Worm (Caenorhabditis elegans): ENCODE results near the gene F46E10.3.

The F46E10.3 gene

ce11 chrV:6548309-6548708 lies 30.2 kb downstream of the F46E10.3 start:
- TF ChIP-seq gmeb-2 (tag; optimal IDR thresholded peaks at IDR 0.05), result no peak
- TF ChIP-seq T23F11.4 (GFP tag; optimal IDR thresholded peaks at IDR 0.05), result no peak
- TF ChIP-seq ceh-45 (GFP tag; IDR thresholded peaks at IDR 0.05), result no peak
- no peak for TF ChIP-seq unc-42 (tag; optimal IDR thresholded peaks at IDR 0.05)
- no peak for TF ChIP-seq sox-4 (tag; optimal IDR thresholded peaks at IDR 0.05)
- no peak for TF ChIP-seq elt-4 (tag; optimal IDR thresholded peaks at IDR 0.05)
- TF ChIP-seq zip-5 (tag; optimal IDR thresholded peaks at IDR 0.05), result no peak

ce11 chrV:6549148-6549547 lies 31.1 kb downstream of the F46E10.3 start, which contains the start of gene K04A8.20:
K04A8.20 (plus strand) TSS chrV:6549448.
- TF ChIP-seq pha-4 (tag; optimal IDR thresholded peaks at IDR 0.05) (no peak), pag-3 (tag; optimal IDR thresholded peaks at IDR 0.05; ENCODE audit: borderline replicate concordance) (no peak), mec-3 (tag; optimal IDR thresholded peaks at IDR 0.05; ENCODE audit: borderline replicate concordance) (no peak), C38D4.7 (GFP tag; optimal IDR thresholded peaks at IDR 0.05) (no peak), K02D7.2 (tag; optimal IDR thresholded peaks at IDR 0.05) (no peak), che-1 (tag; optimal IDR thresholded peaks at IDR 0.05) (no peak), hlh-13 (GFP tag; optimal IDR thresholded peaks at IDR 0.05) (no peak), ceh-31 (tag; optimal IDR thresholded peaks at IDR 0.05) (no peak), eyg-1 (tag; optimal IDR thresholded peaks at IDR 0.05) (no peak), ceh-2 (tag; optimal IDR thresholded peaks at IDR 0.05) (no peak), rnt-1 (tag; optimal IDR thresholded peaks at IDR 0.05) (no peak), elt-4 (tag; optimal IDR thresholded peaks at IDR 0.05) (no peak), nhr-11 (tag; optimal IDR thresholded peaks at IDR 0.05) (no peak)

ce11 chrV:6549871-6550270 lies 31.8 kb downstream of the F46E10.3 start, which contains the start of gene lipl-4:
lipl-4 (plus strand) TSS chrV:6550171.
- no peak for TF ChIP-seq pag-3 (tag; optimal IDR thresholded peaks at IDR 0.05; ENCODE audit: borderline replicate concordance)
- TF ChIP-seq ceh-6 (GFP tag; optimal IDR thresholded peaks at IDR 0.05), result no peak
- TF ChIP-seq zip-5 (tag; optimal IDR thresholded peaks at IDR 0.05), result no peak
- no peak for TF ChIP-seq pat-9 (tag; optimal IDR thresholded peaks at IDR 0.05)
- TF ChIP-seq unc-42 (tag; optimal IDR thresholded peaks at IDR 0.05), result no peak
- TF ChIP-seq sdc-2 (tag; optimal IDR thresholded peaks at IDR 0.05), result no peak
- no peak for TF ChIP-seq unc-86 (tag; optimal IDR thresholded peaks at IDR 0.05)
- no peak for TF ChIP-seq ets-4 (tag; optimal IDR thresholded peaks at IDR 0.05)
- no peak for TF ChIP-seq tbx-7 (tag; optimal IDR thresholded peaks at IDR 0.05)
- no peak for TF ChIP-seq ttx-3 (tag; optimal IDR thresholded peaks at IDR 0.05)
- no peak for TF ChIP-seq ztf-16 (tag; optimal IDR thresholded peaks at IDR 0.05)
- TF ChIP-seq nhr-11 (tag; optimal IDR thresholded peaks at IDR 0.05), result no peak
- no peak for TF ChIP-seq ceh-45 (GFP tag; IDR thresholded peaks at IDR 0.05)

- TF ChIP-seq elt-2 (tag; optimal IDR thresholded peaks at IDR 0.05), result peak; percentile 11
- TF ChIP-seq ceh-14 (tag; optimal IDR thresholded peaks at IDR 0.05), result no peak
Measured at ce11 chrV:6551707-6552390, 33.8 kb downstream of the F46E10.3 start, which contains the start of gene twk-10. twk-10 (plus strand) TSS chrV:6552340.

- no peak for TF ChIP-seq pha-2 (tag; optimal IDR thresholded peaks at IDR 0.05)
- TF ChIP-seq nhr-232 (tag; optimal IDR thresholded peaks at IDR 0.05), result no peak
- TF ChIP-seq pha-4 (tag; optimal IDR thresholded peaks at IDR 0.05), result no peak
- TF ChIP-seq ceh-45 (GFP tag; IDR thresholded peaks at IDR 0.05), result no peak
- TF ChIP-seq T23F11.4 (GFP tag; optimal IDR thresholded peaks at IDR 0.05), result no peak
- TF ChIP-seq pag-3 (tag; optimal IDR thresholded peaks at IDR 0.05; ENCODE audit: borderline replicate concordance), result no peak
- no peak for TF ChIP-seq mec-3 (tag; optimal IDR thresholded peaks at IDR 0.05; ENCODE audit: borderline replicate concordance)
- no peak for TF ChIP-seq tbx-2 (tag; optimal IDR thresholded peaks at IDR 0.05)
- no peak for TF ChIP-seq unc-42 (tag; optimal IDR thresholded peaks at IDR 0.05)
- TF ChIP-seq ceh-2 (tag; optimal IDR thresholded peaks at IDR 0.05), result no peak
- no peak for TF ChIP-seq K09A11.1 (tag; optimal IDR thresholded peaks at IDR 0.05; ENCODE audit: insufficient read depth)
- no peak for TF ChIP-seq ceh-19 (GFP tag; optimal IDR thresholded peaks at IDR 0.05)
- TF ChIP-seq fax-1 (tag; optimal IDR thresholded peaks at IDR 0.05), result no peak
- TF ChIP-seq nhr-11 (tag; optimal IDR thresholded peaks at IDR 0.05), result no peak
- no peak for TF ChIP-seq unc-55 (GFP tag; optimal IDR thresholded peaks at IDR 0.05)
- TF ChIP-seq pat-9 (tag; optimal IDR thresholded peaks at IDR 0.05), result no peak
- no peak for TF ChIP-seq ceh-31 (tag; optimal IDR thresholded peaks at IDR 0.05)
Measured at ce11 chrV:6554308-6554707, 36.2 kb downstream of the F46E10.3 start, which contains the start of gene K04A8.19. K04A8.19 (minus strand) TSS chrV:6554408.
